Fruit fly (Drosophila melanogaster) whole organism, embryonic: ENCODE measurements around the gene Pcyt1.

ENCODE experiments used
- Aef1 ChIP-seq: fragments of 200-800 bp; sonication (Bioruptor generic); IDR thresholded peaks from 3 replicates; pipeline ENCODE4 v1.3.6; 2022; ENCODE audit warnings: missing biosample characterization, missing genetic modification characterization
- Atf-2 ChIP-seq: fragments of 200-800 bp; sonication (Bioruptor generic); optimal IDR thresholded peaks from 2 replicates; lab custom pipeline; 2016; ENCODE audit warnings: missing biosample characterization, missing genetic modification characterization
- CG10654 ChIP-seq: fragments of 200-800 bp; sonication (Bioruptor generic); optimal IDR thresholded peaks from 2 replicates; lab custom pipeline; 2016; ENCODE audit warnings: missing biosample characterization, missing genetic modification characterization
- CG12104 ChIP-seq: fragments of 200-800 bp; sonication (Bioruptor generic); optimal IDR thresholded peaks from 3 replicates; lab custom pipeline; 2016; ENCODE audit warnings: missing biosample characterization, missing genetic modification characterization
- CG12659 ChIP-seq: fragments of 200-800 bp; sonication (Bioruptor generic); optimal IDR thresholded peaks from 3 replicates; lab custom pipeline; 2017; ENCODE audit warnings: mild to moderate bottlenecking, missing biosample characterization, missing genetic modification reagents, missing genetic modification characterization
- CG14860 ChIP-seq: fragments of 200-800 bp; sonication (Bioruptor generic); IDR thresholded peaks from 3 replicates; pipeline ENCODE4 v1.3.6; 2022; ENCODE audit warnings: missing biosample characterization, missing genetic modification characterization; ENCODE audit not compliant: partially characterized antibody
- CG14965 ChIP-seq: fragments of 200-800 bp; sonication (Bioruptor generic); optimal IDR thresholded peaks from 2 replicates; lab custom pipeline; 2016; ENCODE audit warnings: missing biosample characterization, missing genetic modification characterization, borderline replicate concordance
- CG1529 ChIP-seq: fragments of 200-800 bp; sonication (Bioruptor generic); optimal IDR thresholded peaks from 3 replicates; lab custom pipeline; 2018; ENCODE audit warnings: missing biosample characterization, missing genetic modification characterization
- CG15479 ChIP-seq: fragments of 200-800 bp; sonication (Bioruptor generic); optimal IDR thresholded peaks from 3 replicates; lab custom pipeline; 2019; ENCODE audit warnings: missing biosample characterization, mild to moderate bottlenecking, missing genetic modification characterization, moderate library complexity
- CG15514 ChIP-seq: fragments of 200-800 bp; sonication (Bioruptor generic); optimal IDR thresholded peaks from 3 replicates; lab custom pipeline; 2017; ENCODE audit warnings: missing biosample characterization, missing genetic modification characterization, mild to moderate bottlenecking, moderate library complexity, missing genetic modification reagents
- CG2120 ChIP-seq: fragments of 200-800 bp; sonication (Bioruptor generic); optimal IDR thresholded peaks from 3 replicates; lab custom pipeline; 2016; ENCODE audit warnings: missing biosample characterization, missing genetic modification characterization
- CG2889 ChIP-seq: fragments of 200-800 bp; sonication (Bioruptor generic); IDR thresholded peaks from 3 replicates; pipeline ENCODE4 v1.3.6; 2022; ENCODE audit warnings: missing biosample characterization, missing genetic modification characterization
- CG3163 ChIP-seq: fragments of 200-800 bp; sonication (Bioruptor generic); optimal IDR thresholded peaks from 3 replicates; lab custom pipeline; 2016; ENCODE audit warnings: missing biosample characterization, missing genetic modification characterization
- CG32767 ChIP-seq: fragments of 200-800 bp; sonication (Bioruptor generic); IDR thresholded peaks from 2 replicates; pipeline ENCODE4 v1.3.6; 2022; ENCODE audit warnings: missing biosample characterization, missing genetic modification characterization
- CG3281 ChIP-seq: fragments of 200-800 bp; sonication (Bioruptor generic); optimal IDR thresholded peaks from 3 replicates; lab custom pipeline; 2017; ENCODE audit warnings: missing biosample characterization, mild to moderate bottlenecking, missing genetic modification characterization
- CG5245 ChIP-seq: fragments of 200-800 bp; sonication (Bioruptor generic); optimal IDR thresholded peaks from 3 replicates; lab custom pipeline; 2016; ENCODE audit warnings: missing biosample characterization, missing genetic modification characterization
- CG6689 ChIP-seq: fragments of 200-800 bp; sonication (Bioruptor generic); IDR thresholded peaks from 2 replicates; pipeline ENCODE4 v1.3.6; 2022; ENCODE audit warnings: missing biosample characterization, missing genetic modification characterization
- CG7786 ChIP-seq: fragments of 200-800 bp; sonication (Bioruptor generic); optimal IDR thresholded peaks from 2 replicates; lab custom pipeline; 2016; ENCODE audit warnings: missing biosample characterization, missing genetic modification characterization
- CG8359 ChIP-seq: fragments of 200-800 bp; sonication (Bioruptor generic); optimal IDR thresholded peaks from 2 replicates; lab custom pipeline; 2017; ENCODE audit warnings: missing biosample characterization, mild to moderate bottlenecking, missing genetic modification characterization, borderline replicate concordance
- CrebB ChIP-seq: fragments of 200-800 bp; sonication (Bioruptor generic); optimal IDR thresholded peaks from 3 replicates; lab custom pipeline; 2018; ENCODE audit warnings: missing biosample characterization, mild to moderate bottlenecking, missing genetic modification characterization
- Doc3 ChIP-seq: fragments of 200-800 bp; sonication (Bioruptor generic); IDR thresholded peaks from 3 replicates; pipeline ENCODE4 v1.3.6; 2022; ENCODE audit warnings: missing biosample characterization, missing genetic modification characterization; ENCODE audit not compliant: partially characterized antibody
- E2f1 ChIP-seq: fragments of 200-800 bp; sonication (Bioruptor generic); IDR thresholded peaks from 2 replicates; pipeline ENCODE4 v1.3.6; 2022; ENCODE audit warnings: missing biosample characterization, missing genetic modification characterization
- Fer2 ChIP-seq: fragments of 200-800 bp; sonication (Bioruptor generic); optimal IDR thresholded peaks from 2 replicates; lab custom pipeline; 2018; ENCODE audit warnings: missing biosample characterization, mild to moderate bottlenecking, missing genetic modification characterization, moderate library complexity
- HLH4C ChIP-seq: fragments of 200-800 bp; sonication (Bioruptor generic); IDR thresholded peaks from 3 replicates; pipeline ENCODE4 v1.3.6; 2022; ENCODE audit warnings: missing biosample characterization, missing genetic modification characterization; ENCODE audit not compliant: partially characterized antibody
- Hand ChIP-seq: fragments of 200-800 bp; sonication (Bioruptor generic); optimal IDR thresholded peaks from 2 replicates; lab custom pipeline; 2017; ENCODE audit warnings: mild to moderate bottlenecking, missing biosample characterization, missing genetic modification reagents, missing genetic modification characterization
- Jarid2 ChIP-seq: fragments of 200-800 bp; sonication (Bioruptor generic); optimal IDR thresholded peaks from 3 replicates; lab custom pipeline; 2017; ENCODE audit warnings: mild to moderate bottlenecking, missing biosample characterization, missing genetic modification reagents, missing genetic modification characterization
- Oaz ChIP-seq: fragments of 200-800 bp; sonication (Bioruptor generic); IDR thresholded peaks from 2 replicates; pipeline ENCODE4 v1.3.6; 2022; ENCODE audit warnings: missing biosample characterization, missing genetic modification characterization
- Opbp ChIP-seq: fragments of 200-800 bp; sonication (Bioruptor generic); IDR thresholded peaks from 3 replicates; pipeline ENCODE4 v1.3.6; 2022; ENCODE audit warnings: missing biosample characterization, missing genetic modification characterization; ENCODE audit not compliant: partially characterized antibody
- PHDP ChIP-seq: fragments of 200-800 bp; sonication (Bioruptor generic); optimal IDR thresholded peaks from 3 replicates; lab custom pipeline; 2018; ENCODE audit warnings: missing biosample characterization, mild to moderate bottlenecking, missing genetic modification characterization, moderate library complexity
- Scr ChIP-seq: fragments of 200-800 bp; sonication (Bioruptor generic); IDR thresholded peaks from 2 replicates; pipeline ENCODE4 v1.3.6; 2022; ENCODE audit warnings: missing biosample characterization, missing genetic modification characterization; ENCODE audit not compliant: partially characterized antibody
- Spps ChIP-seq: fragments of 200-800 bp; sonication (Bioruptor generic); optimal IDR thresholded peaks from 2 replicates; lab custom pipeline; 2018; ENCODE audit warnings: missing biosample characterization, mild to moderate bottlenecking, missing genetic modification characterization
- ab ChIP-seq: fragments of 200-800 bp; sonication (Bioruptor generic); optimal IDR thresholded peaks from 2 replicates; lab custom pipeline; 2016; ENCODE audit warnings: missing biosample characterization, missing genetic modification characterization
- bab2 ChIP-seq: fragments of 200-800 bp; sonication (Bioruptor generic); optimal IDR thresholded peaks from 2 replicates; lab custom pipeline; 2016; ENCODE audit warnings: missing biosample characterization, missing genetic modification characterization
- cad ChIP-seq: fragments of >200 bp; optimal IDR thresholded peaks from 2 replicates; lab custom pipeline; 2017; ENCODE audit warnings: missing biosample characterization, missing genetic modification characterization
- crp ChIP-seq, 2 experiments: fragments of 200-800 bp; sonication (Bioruptor generic); optimal IDR thresholded peaks; 2 replicates in 1 of 2; 3 replicates in 1 of 2; lab custom pipeline; 2017; ENCODE audit warnings: missing biosample characterization in 2 of 2, missing genetic modification characterization in 2 of 2, mild to moderate bottlenecking in 1 of 2, moderate library complexity in 1 of 2
- dm ChIP-seq: fragments of 200-800 bp; sonication (Bioruptor generic); optimal IDR thresholded peaks from 3 replicates; lab custom pipeline; 2016; ENCODE audit warnings: missing biosample characterization, missing genetic modification characterization
- esg ChIP-seq: fragments of 200-800 bp; sonication (Bioruptor generic); conservative IDR thresholded peaks from 2 replicates; pipeline ENCODE4 v1.3.6; 2022; ENCODE audit warnings: missing biosample characterization, missing genetic modification characterization
- eve ChIP-seq, 2 experiments: fragments of >200 bp; optimal IDR thresholded peaks; 2 replicates each; lab custom pipeline; 2017; ENCODE audit warnings: missing biosample characterization in 2 of 2, missing genetic modification characterization in 2 of 2
- grau ChIP-seq: fragments of 200-800 bp; optimal IDR thresholded peaks from 3 replicates; lab custom pipeline; 2019; ENCODE audit warnings: missing biosample characterization, mild to moderate bottlenecking, missing genetic modification characterization, moderate library complexity
- luna ChIP-seq: fragments of 200-800 bp; sonication (Bioruptor generic); optimal IDR thresholded peaks from 2 replicates; lab custom pipeline; 2016; ENCODE audit warnings: missing biosample characterization, missing genetic modification characterization
- pros ChIP-seq: fragments of 200-800 bp; sonication (Bioruptor generic); optimal IDR thresholded peaks from 3 replicates; lab custom pipeline; 2019; ENCODE audit warnings: missing biosample characterization, mild to moderate bottlenecking, missing genetic modification characterization, moderate library complexity
- repo ChIP-seq: fragments of 200-800 bp; sonication (Bioruptor generic); optimal IDR thresholded peaks from 2 replicates; lab custom pipeline; 2016; ENCODE audit warnings: missing biosample characterization, missing genetic modification characterization
- scrt ChIP-seq: fragments of 200-800 bp; sonication (Bioruptor generic); optimal IDR thresholded peaks from 2 replicates; lab custom pipeline; 2018; ENCODE audit warnings: missing biosample characterization, mild to moderate bottlenecking, missing genetic modification characterization, moderate library complexity
- sens ChIP-seq: fragments of 200-800 bp; sonication (Bioruptor generic); peaks from one replicate; lab custom pipeline; 2016; ENCODE audit warnings: missing biosample characterization, missing genetic modification characterization
- ssp ChIP-seq: fragments of 200-800 bp; sonication (Bioruptor generic); IDR thresholded peaks from 2 replicates; pipeline ENCODE4 v1.3.6; 2022; ENCODE audit warnings: missing biosample characterization, missing genetic modification characterization
- stc ChIP-seq: fragments of 200-800 bp; sonication (Bioruptor generic); IDR thresholded peaks from 2 replicates; pipeline ENCODE4 v1.3.6; 2022; ENCODE audit warnings: missing biosample characterization, missing genetic modification characterization
- tll ChIP-seq, 2 experiments: fragments of 200-800 bp in 1 of 2; fragments of >200 bp in 1 of 2; sonication (Bioruptor generic) in 1 of 2; optimal IDR thresholded peaks; 2 replicates each; lab custom pipeline; 2017 to 2019; ENCODE audit warnings: missing biosample characterization in 2 of 2, missing genetic modification characterization in 2 of 2, mild to moderate bottlenecking in 1 of 2, moderate library complexity in 1 of 2
- ttk ChIP-seq: fragments of 200-800 bp; sonication (Bioruptor generic); IDR thresholded peaks from 2 replicates; pipeline ENCODE4 v2.1.2; 2022; ENCODE audit warnings: missing biosample characterization, missing genetic modification characterization
- usp ChIP-seq: fragments of >200 bp; optimal IDR thresholded peaks from 2 replicates; lab custom pipeline; 2017; ENCODE audit warnings: missing biosample characterization, missing genetic modification characterization
- vnd ChIP-seq: fragments of 200-800 bp; sonication (Bioruptor generic); IDR thresholded peaks from 3 replicates; pipeline ENCODE4 v1.3.6; 2022; ENCODE audit warnings: missing biosample characterization, missing genetic modification characterization; ENCODE audit not compliant: partially characterized antibody

Gene Pcyt1

DNA sequence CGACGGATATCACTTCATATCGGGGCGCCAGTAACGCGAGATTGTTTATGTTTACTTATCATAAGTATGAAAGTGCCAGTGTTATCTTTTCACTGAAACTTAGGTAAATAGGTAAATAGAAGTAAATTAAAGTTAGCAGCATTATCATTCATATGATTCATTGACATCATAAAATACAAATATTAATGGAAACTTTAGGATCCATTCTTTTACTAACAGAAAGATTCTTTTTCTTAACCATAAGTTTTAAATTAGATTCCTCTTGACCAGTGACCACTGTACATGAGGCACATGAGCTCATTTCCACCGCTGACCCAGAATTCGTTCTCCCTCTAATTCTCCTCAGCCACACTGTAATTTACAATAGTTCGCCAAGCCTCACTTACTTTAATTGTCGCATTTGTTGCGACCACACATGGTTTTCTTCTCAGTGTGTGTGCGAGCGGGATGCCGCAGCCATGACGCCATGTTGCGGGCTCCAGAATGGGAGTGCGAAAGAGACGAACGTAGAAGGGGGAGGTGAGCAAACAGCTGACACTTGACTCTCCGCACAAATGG is 32.6 kb downstream of the Pcyt1 start (continued):
- TF ChIP-seq dm (GFP tag; lab: Kevin White, UChicago) (no peak), CG15514 (GFP tag; lab: Kevin White, UChicago) (peak; percentile 20), ssp (GFP tag; lab: Robert Waterston, UW) (no peak; the same call in 1 of the 2 replicates), PHDP (tag; lab: Kevin White, UChicago) (peak; percentile 50), CG2889 (no peak), pros (peak; percentile 11), Hand (GFP tag; lab: Kevin White, UChicago) (no peak), tll (GFP tag; optimal IDR thresholded peaks at IDR 0.05; lab: Kevin White, UChicago) (no peak), CG12104 (GFP tag; lab: Kevin White, UChicago) (no peak), Doc3 (GFP tag; lab: Robert Waterston, UW) (no peak), CG3163 (GFP tag; lab: Kevin White, UChicago) (no peak), grau (tag; lab: Kevin White, UChicago) (peak; percentile 80), CG10654 (GFP tag; lab: Kevin White, UChicago) (peak; percentile 24), sens (GFP tag; lab: Kevin White, UChicago) (peak; percentile 88), ttk (GFP tag; lab: Robert Waterston, UW) (no peak), CG1529 (peak; percentile 3), CG8359 (no peak), stc (GFP tag; lab: Robert Waterston, UW) (no peak), CG7786 (GFP tag; lab: Kevin White, UChicago) (no peak), esg (GFP tag; lab: Robert Waterston, UW) (no peak), crp (GFP tag; optimal IDR thresholded peaks at IDR 0.05; lab: Kevin White, UChicago) (peak in 1 of 2 experiments; percentile 30), ab (GFP tag; lab: Kevin White, UChicago) (no peak), CG3281 (GFP tag; lab: Kevin White, UChicago) (peak; percentile 56), luna (GFP tag; lab: Kevin White, UChicago) (no peak), Aef1 (GFP tag; lab: Robert Waterston, UW) (0 out of 3 replicates have a peak, but pooled peaks have one; percentile 33), E2f1 (GFP tag; lab: Robert Waterston, UW) (0 out of 2 replicates have a peak, but pooled peaks have one; percentile 35), scrt (GFP tag; lab: Kevin White, UChicago) (peak; percentile 20), cad (GFP tag; lab: Kevin White, UChicago) (no peak), CG6689 (GFP tag; lab: Robert Waterston, UW) (peak; percentile 45; the same call in 1 of the 2 replicates), Opbp (no peak), CG2120 (GFP tag; lab: Kevin White, UChicago) (peak; percentile 53), eve (GFP tag; optimal IDR thresholded peaks at IDR 0.05; lab: Kevin White, UChicago) (peak in 1 of 2 experiments; percentile 61), Spps (tag; lab: Kevin White, UChicago) (no peak), Fer2 (tag; lab: Kevin White, UChicago) (no peak), vnd (GFP tag; lab: Robert Waterston, UW) (no peak), Atf-2 (GFP tag; lab: Kevin White, UChicago) (no peak), Jarid2 (GFP tag; lab: Kevin White, UChicago) (peak; percentile 57), bab2 (GFP tag; lab: Kevin White, UChicago) (peak; percentile 61), CG15479 (GFP tag; lab: Kevin White, UChicago) (no peak), CG12659 (GFP tag; lab: Kevin White, UChicago) (peak; percentile 31), CG14965 (no peak), repo (GFP tag; lab: Kevin White, UChicago) (peak; percentile 45), CG32767 (no peak), CrebB (tag; lab: Kevin White, UChicago) (no peak), Oaz (GFP tag; lab: Robert Waterston, UW) (no peak), Scr (GFP tag; lab: Robert Waterston, UW) (no peak), HLH4C (GFP tag; lab: Robert Waterston, UW) (no peak), usp (GFP tag; lab: Kevin White, UChicago) (no peak), CG14860 (no peak), CG5245 (peak; percentile 39)
